Worm (Caenorhabditis elegans) whole organism, mixed stage, embryonic: ENCODE results near the gene lron-13.

Experiments
- M03D4.4 ChIP-seq: sonication (generic microtip); optimal IDR thresholded peaks from 2 replicates; lab custom pipeline; 2017; ENCODE audit warnings: mild to moderate bottlenecking, missing genetic modification characterization, missing compliant biosample characterization
- bed-3 ChIP-seq: fragments of 200-800 bp; sonication (Bioruptor generic); optimal IDR thresholded peaks from 3 replicates; lab custom pipeline; 2018; ENCODE audit warnings: mild to moderate bottlenecking, missing genetic modification characterization, moderate library complexity, missing compliant biosample characterization
- blmp-1 ChIP-seq: fragments of 150-350 bp; optimal IDR thresholded peaks from 2 replicates; lab custom pipeline; 2014; ENCODE audit warnings: missing biosample characterization, missing genetic modification characterization
- ceh-39 ChIP-seq: fragments of 150-350 bp; optimal IDR thresholded peaks from 2 replicates; lab custom pipeline; 2014; ENCODE audit warnings: missing biosample characterization, missing genetic modification characterization
- ceh-43 ChIP-seq: fragments of 200-800 bp; sonication (Bioruptor generic); optimal IDR thresholded peaks from 2 replicates; lab custom pipeline; 2018; ENCODE audit warnings: mild to moderate bottlenecking, missing genetic modification characterization, moderate library complexity, missing compliant biosample characterization
- ceh-83 ChIP-seq: fragments of 200-800 bp; sonication (Bioruptor generic); optimal IDR thresholded peaks from 2 replicates; lab custom pipeline; 2018; ENCODE audit warnings: mild to moderate bottlenecking, missing genetic modification characterization, missing compliant biosample characterization
- ces-1 ChIP-seq: fragments of 150-350 bp; optimal IDR thresholded peaks from 2 replicates; lab custom pipeline; 2014; ENCODE audit warnings: missing biosample characterization, missing genetic modification reagents, missing genetic modification characterization
- cnd-1 ChIP-seq: fragments of 200-800 bp; sonication (Bioruptor generic); optimal IDR thresholded peaks from 2 replicates; lab custom pipeline; 2018; ENCODE audit warnings: mild to moderate bottlenecking, missing genetic modification characterization, missing compliant biosample characterization
- drap-1 ChIP-seq: fragments of 200-800 bp; sonication (Bioruptor generic); optimal IDR thresholded peaks from 3 replicates; lab custom pipeline; 2018; ENCODE audit warnings: mild to moderate bottlenecking, missing genetic modification characterization, missing compliant biosample characterization
- elt-1 ChIP-seq: sonication (generic microtip); optimal IDR thresholded peaks from 2 replicates; lab custom pipeline; 2017; ENCODE audit warnings: missing genetic modification characterization, mild to moderate bottlenecking, missing compliant biosample characterization, antibody characterized with exemption, moderate library complexity, borderline replicate concordance; ENCODE audit not compliant: insufficient read depth
- elt-3 ChIP-seq: fragments of 150-350 bp; optimal IDR thresholded peaks from 2 replicates; lab custom pipeline; 2014; ENCODE audit warnings: missing biosample characterization, missing genetic modification characterization
- flh-1 ChIP-seq: fragments of 200-800 bp; sonication (Bioruptor generic); optimal IDR thresholded peaks from 2 replicates; lab custom pipeline; 2018; ENCODE audit warnings: mild to moderate bottlenecking, missing genetic modification characterization, moderate library complexity, missing compliant biosample characterization
- ham-2 ChIP-seq: fragments of 200-800 bp; sonication (Bioruptor generic); optimal IDR thresholded peaks from 2 replicates; lab custom pipeline; 2018; ENCODE audit warnings: mild to moderate bottlenecking, missing genetic modification characterization, missing compliant biosample characterization
- lin-13 ChIP-seq: fragments of 150-350 bp; optimal IDR thresholded peaks from 2 replicates; lab custom pipeline; 2014; ENCODE audit warnings: missing biosample characterization, missing genetic modification characterization
- lin-32 ChIP-seq: fragments of 200-800 bp; sonication (Bioruptor generic); optimal IDR thresholded peaks from 2 replicates; lab custom pipeline; 2018; ENCODE audit warnings: mild to moderate bottlenecking, missing genetic modification characterization, missing compliant biosample characterization
- lsy-2 ChIP-seq: fragments of 150-350 bp; optimal IDR thresholded peaks from 2 replicates; lab custom pipeline; 2014; ENCODE audit warnings: missing biosample characterization, missing genetic modification characterization
- mab-5 ChIP-seq: fragments of 150-350 bp; optimal IDR thresholded peaks from 2 replicates; lab custom pipeline; 2014; ENCODE audit warnings: missing biosample characterization, missing genetic modification characterization
- mls-2 ChIP-seq: sonication (generic microtip); optimal IDR thresholded peaks from 2 replicates; lab custom pipeline; 2016; ENCODE audit warnings: mild to moderate bottlenecking, missing genetic modification characterization, moderate library complexity, missing compliant biosample characterization
- nhr-12 ChIP-seq: fragments of 150-350 bp; optimal IDR thresholded peaks from 2 replicates; lab custom pipeline; 2014; ENCODE audit warnings: missing biosample characterization, missing genetic modification characterization
- nhr-2 ChIP-seq: fragments of 150-350 bp; optimal IDR thresholded peaks from 2 replicates; lab custom pipeline; 2014; ENCODE audit warnings: missing biosample characterization, missing genetic modification characterization
- nhr-237 ChIP-seq: fragments of 150-350 bp; optimal IDR thresholded peaks from 2 replicates; lab custom pipeline; 2014; ENCODE audit warnings: missing biosample characterization, missing genetic modification characterization
- nhr-28 ChIP-seq: fragments of 150-350 bp; optimal IDR thresholded peaks from 2 replicates; lab custom pipeline; 2014; ENCODE audit warnings: missing biosample characterization, missing genetic modification characterization
- nhr-76 ChIP-seq: sonication (generic microtip); optimal IDR thresholded peaks from 2 replicates; lab custom pipeline; 2017; ENCODE audit warnings: missing biosample characterization, missing genetic modification characterization
- pha-4 ChIP-seq: fragments of 150-350 bp; optimal IDR thresholded peaks from 2 replicates; lab custom pipeline; 2018; ENCODE audit warnings: missing biosample characterization, missing genetic modification reagents, missing genetic modification characterization
- sem-2 ChIP-seq: fragments of 200-800 bp; sonication (Bioruptor generic); optimal IDR thresholded peaks from 2 replicates; lab custom pipeline; 2018; ENCODE audit warnings: mild to moderate bottlenecking, missing genetic modification characterization, missing compliant biosample characterization
- snpc-4 ChIP-seq: fragments of 150-350 bp; optimal IDR thresholded peaks from 2 replicates; lab custom pipeline; 2014; ENCODE audit warnings: missing biosample characterization, missing genetic modification characterization
- sptf-1 ChIP-seq: sonication (generic microtip); optimal IDR thresholded peaks from 2 replicates; lab custom pipeline; 2017; ENCODE audit warnings: mild to moderate bottlenecking, missing genetic modification characterization, moderate library complexity, missing compliant biosample characterization
- unc-39 ChIP-seq: fragments of 150-350 bp; optimal IDR thresholded peaks from 2 replicates; lab custom pipeline; 2014; ENCODE audit warnings: missing biosample characterization, missing genetic modification characterization
- unc-62 ChIP-seq: fragments of 150-350 bp; optimal IDR thresholded peaks from 2 replicates; lab custom pipeline; 2014; ENCODE audit warnings: missing biosample characterization, missing genetic modification reagents, missing genetic modification characterization
- zip-8 ChIP-seq: fragments of 150-350 bp; optimal IDR thresholded peaks from 2 replicates; lab custom pipeline; 2014; ENCODE audit warnings: missing biosample characterization, missing genetic modification characterization
- ztf-11 ChIP-seq: fragments of 150-350 bp; optimal IDR thresholded peaks from 2 replicates; lab custom pipeline; 2014; ENCODE audit warnings: missing biosample characterization, missing genetic modification characterization

Gene lron-13

DNA sequence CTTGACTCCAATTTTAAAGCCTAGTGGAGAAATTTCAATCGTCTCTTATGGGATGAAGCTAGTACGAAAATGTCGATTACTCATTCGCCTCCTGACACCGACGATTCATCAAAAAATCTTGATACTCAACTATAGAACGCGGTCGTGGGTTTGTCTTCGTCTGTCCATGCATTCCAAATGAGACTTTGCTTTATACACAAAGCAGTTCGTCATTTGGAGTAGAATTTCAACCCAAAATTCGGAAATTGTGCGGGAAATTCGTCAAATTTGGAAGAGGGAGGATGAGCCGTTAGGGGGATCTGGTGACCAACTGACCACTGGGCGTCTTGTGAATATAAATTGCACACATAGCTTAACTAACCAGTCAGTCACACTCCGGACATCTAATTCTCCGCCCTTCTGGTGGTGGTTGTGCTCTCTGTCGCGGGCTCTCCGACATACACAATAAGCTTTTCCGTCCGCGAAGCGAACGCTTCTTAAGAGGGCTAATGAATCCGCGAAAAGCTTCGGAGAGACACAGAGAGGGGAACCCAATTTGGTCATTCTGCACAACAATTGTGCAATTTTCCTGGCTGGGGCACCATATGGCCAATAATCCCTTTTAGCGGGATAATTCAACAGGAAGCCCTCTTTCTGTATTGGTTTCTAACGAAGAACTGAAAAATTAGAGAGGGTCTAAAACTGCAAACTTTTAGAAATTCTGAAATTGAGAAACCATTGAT lies 2.0 kb upstream of the lron-13 start:
- peak; percentile 97 for TF ChIP-seq ces-1
- TF ChIP-seq zip-8 (tag; lab: Kevin White, UChicago), result no peak
- peak; percentile 67 for TF ChIP-seq cnd-1 (tag; lab: Kevin White, UChicago)
- peak; percentile 63 for TF ChIP-seq sptf-1 (tag; lab: Kevin White, UChicago)
- TF ChIP-seq blmp-1 (tag; lab: Kevin White, UChicago), result no peak
- no peak for TF ChIP-seq drap-1
- TF ChIP-seq lin-32 (GFP tag; lab: Kevin White, UChicago), result peak; percentile 36
- no peak for TF ChIP-seq flh-1 (GFP tag; lab: Kevin White, UChicago)
- no peak for TF ChIP-seq elt-1 (tag; lab: Kevin White, UChicago)
- TF ChIP-seq mls-2 (tag; lab: Kevin White, UChicago), result peak; percentile 64
- TF ChIP-seq, all 35 proteins: peak for 5

DNA sequence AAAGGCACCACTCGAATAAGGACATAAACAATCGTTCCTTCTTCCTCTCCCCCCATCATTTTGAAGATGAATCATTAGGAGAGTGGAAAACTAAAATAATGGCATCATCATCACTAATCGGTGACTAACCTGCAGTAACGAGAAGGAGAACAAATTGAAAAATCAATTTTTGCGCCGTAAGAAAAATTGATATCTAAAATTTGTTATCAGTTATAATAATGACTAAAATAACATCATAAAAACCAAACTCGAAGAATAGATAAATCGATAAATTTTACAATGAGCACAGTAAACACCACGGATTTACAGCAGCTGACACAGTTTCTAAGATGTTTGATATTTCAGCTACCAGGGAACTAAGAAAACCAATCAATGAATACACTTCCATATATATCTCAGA lies 1.0 kb upstream of the lron-13 start:
- TF ChIP-seq flh-1 (GFP tag; lab: Kevin White, UChicago) (no peak), ham-2 (no peak), snpc-4 (tag; lab: Kevin White, UChicago) (no peak), nhr-76 (tag; lab: Kevin White, UChicago) (no peak), lin-32 (GFP tag; lab: Kevin White, UChicago) (no peak), bed-3 (GFP tag; lab: Kevin White, UChicago) (no peak), zip-8 (tag; lab: Kevin White, UChicago) (no peak), M03D4.4 (tag; lab: Kevin White, UChicago) (no peak), nhr-12 (tag; lab: Kevin White, UChicago) (no peak), drap-1 (no peak), nhr-28 (no peak), cnd-1 (tag; lab: Kevin White, UChicago) (no peak), ztf-11 (tag; lab: Kevin White, UChicago) (no peak), ceh-83 (GFP tag; lab: Kevin White, UChicago) (no peak), ceh-43 (no peak), lsy-2 (tag; lab: Kevin White, UChicago) (no peak), mab-5 (no peak)
- TF ChIP-seq, all 35 proteins: peak for 0

DNA sequence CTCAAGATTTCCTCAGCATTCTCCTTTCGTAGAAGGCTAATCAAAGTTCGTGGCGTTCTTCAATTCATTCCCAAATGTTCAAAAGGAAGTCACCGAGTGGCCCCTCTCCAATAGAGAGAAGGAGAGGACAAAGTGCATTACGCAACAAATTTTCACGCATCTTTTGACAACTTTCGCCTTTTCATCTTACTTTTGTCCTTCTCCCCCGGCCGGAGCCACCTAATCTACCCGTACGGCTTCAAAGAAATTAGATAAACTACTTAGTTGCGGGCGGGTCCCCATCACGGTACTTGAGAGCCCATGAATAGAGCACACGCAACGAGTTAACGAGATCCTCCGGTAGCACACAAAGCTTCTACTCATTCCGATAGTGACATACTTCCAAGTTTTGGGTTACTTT lies 536 bp upstream of the lron-13 start:
- TF ChIP-seq unc-39 (no peak), bed-3 (GFP tag; lab: Kevin White, UChicago) (no peak), nhr-76 (tag; lab: Kevin White, UChicago) (no peak), ceh-39 (no peak), sptf-1 (tag; lab: Kevin White, UChicago) (no peak), ces-1 (peak; percentile 95), unc-62 (GFP tag; lab: Kevin White, UChicago) (no peak), nhr-2 (no peak), elt-1 (tag; lab: Kevin White, UChicago) (no peak), snpc-4 (tag; lab: Kevin White, UChicago) (no peak), lin-13 (tag; lab: Kevin White, UChicago) (no peak), elt-3 (tag; lab: Kevin White, UChicago) (no peak), zip-8 (tag; lab: Kevin White, UChicago) (peak; percentile 10), pha-4 (tag; lab: Kevin White, UChicago) (no peak), ceh-83 (GFP tag; lab: Kevin White, UChicago) (no peak), ham-2 (no peak)

DNA sequence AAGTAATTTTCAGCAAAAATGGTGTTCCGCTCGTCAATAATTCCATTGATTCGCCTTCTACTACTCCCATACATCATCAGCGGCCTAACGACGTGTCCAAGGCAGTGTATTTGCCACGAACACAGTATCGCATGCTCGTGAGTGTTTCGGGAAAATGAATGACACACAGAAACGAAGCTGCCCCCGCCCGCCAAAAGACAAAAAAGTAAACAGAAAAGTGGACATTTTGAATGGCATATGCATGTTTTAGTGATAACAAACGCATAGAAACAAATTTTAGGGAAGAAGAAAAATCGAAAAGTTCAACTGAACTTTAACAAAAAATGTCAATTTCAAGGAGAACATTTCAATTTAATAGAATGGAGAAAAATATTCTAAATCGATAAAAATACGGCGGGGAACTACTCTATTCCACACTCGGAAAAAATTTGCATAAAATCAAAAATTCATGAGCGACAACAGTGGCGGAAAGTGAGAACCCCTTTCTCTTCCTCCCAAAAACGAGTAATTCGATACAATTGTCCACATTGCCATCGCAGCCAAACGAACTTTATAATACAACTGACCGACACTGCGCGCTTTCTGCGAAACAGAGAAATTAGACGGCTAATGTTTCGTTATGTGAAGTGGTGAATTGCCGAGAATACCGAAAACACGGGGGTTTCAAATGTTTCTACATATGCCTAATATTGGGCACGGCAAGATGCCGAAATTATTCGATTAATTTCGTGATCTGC lies 1.4 kb downstream of the lron-13 start:
- TF ChIP-seq M03D4.4 (tag; lab: Kevin White, UChicago) (no peak), ces-1 (peak; percentile 37)

DNA sequence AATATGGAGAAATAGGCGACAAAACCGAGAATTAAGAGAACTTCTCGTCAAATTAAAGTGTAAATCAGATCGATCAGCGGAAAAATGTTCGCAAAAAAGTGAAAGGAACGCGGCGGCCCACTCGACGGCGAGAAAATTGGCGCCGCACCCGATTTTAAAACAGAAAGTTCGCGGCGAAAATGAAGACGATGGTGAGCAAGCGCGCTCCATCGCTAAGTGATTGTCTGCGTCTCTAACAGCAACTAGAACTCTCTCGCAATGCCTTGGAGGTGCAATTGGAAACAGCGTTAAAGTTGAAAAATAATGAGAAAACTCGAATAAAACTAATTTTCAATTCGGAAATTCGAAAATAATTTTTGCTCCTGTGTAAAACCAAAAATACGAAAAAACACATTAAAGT lies 2.8 kb downstream of the lron-13 start:
- TF ChIP-seq mab-5 (no peak), sem-2 (GFP tag; lab: Kevin White, UChicago) (no peak), elt-1 (tag; lab: Kevin White, UChicago) (no peak), ham-2 (no peak), snpc-4 (tag; lab: Kevin White, UChicago) (no peak), pha-4 (tag; lab: Kevin White, UChicago) (peak; percentile 33), ces-1 (peak; percentile 61), blmp-1 (tag; lab: Kevin White, UChicago) (peak; percentile 23), nhr-2 (no peak), M03D4.4 (tag; lab: Kevin White, UChicago) (no peak), drap-1 (no peak), lin-13 (tag; lab: Kevin White, UChicago) (peak; percentile 67), lsy-2 (tag; lab: Kevin White, UChicago) (peak; percentile 18), nhr-237 (tag; lab: Kevin White, UChicago) (peak; percentile 43), sptf-1 (tag; lab: Kevin White, UChicago) (no peak), ceh-39 (no peak), cnd-1 (tag; lab: Kevin White, UChicago) (no peak), unc-62 (GFP tag; lab: Kevin White, UChicago) (no peak), lin-32 (GFP tag; lab: Kevin White, UChicago) (no peak)
